Fruit fly (Drosophila melanogaster) S2 (cell line): ENCODE data around the gene Doa.

Experiments
- CG8478 ChIP-seq: fragments of >200 bp; optimal IDR thresholded peaks from 2 replicates; lab custom pipeline; 2018
- CTCF ChIP-seq, 2 experiments: fragments of >200 bp; optimal IDR thresholded peaks; 2 replicates each; lab custom pipeline; 2018

Gene Doa

DNA sequence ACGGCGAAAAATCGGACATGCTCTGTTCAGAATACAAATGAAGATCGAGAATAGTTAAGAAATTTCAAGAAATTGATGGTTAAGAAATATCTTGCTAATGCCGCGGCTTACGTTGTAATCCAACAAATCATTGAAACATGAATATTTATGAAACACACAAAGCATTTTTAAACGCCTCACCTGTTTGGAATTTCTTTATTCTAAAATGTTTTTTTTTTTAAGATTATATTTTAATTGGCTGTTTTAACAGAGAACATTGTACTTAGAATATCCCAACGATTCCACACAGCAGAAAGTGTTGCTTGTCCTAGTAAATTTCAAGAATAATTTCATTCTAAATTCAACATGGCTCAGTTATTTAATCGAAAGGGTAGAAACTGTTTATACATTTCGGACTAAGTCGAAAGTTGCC lies 35.9 kb upstream of the Doa start:
- no peak for TF ChIP-seq CG8478 (lab: Kevin White, UChicago)
- no peak for TF ChIP-seq CTCF (optimal IDR thresholded peaks at IDR 0.05; lab: Kevin White, UChicago)

DNA sequence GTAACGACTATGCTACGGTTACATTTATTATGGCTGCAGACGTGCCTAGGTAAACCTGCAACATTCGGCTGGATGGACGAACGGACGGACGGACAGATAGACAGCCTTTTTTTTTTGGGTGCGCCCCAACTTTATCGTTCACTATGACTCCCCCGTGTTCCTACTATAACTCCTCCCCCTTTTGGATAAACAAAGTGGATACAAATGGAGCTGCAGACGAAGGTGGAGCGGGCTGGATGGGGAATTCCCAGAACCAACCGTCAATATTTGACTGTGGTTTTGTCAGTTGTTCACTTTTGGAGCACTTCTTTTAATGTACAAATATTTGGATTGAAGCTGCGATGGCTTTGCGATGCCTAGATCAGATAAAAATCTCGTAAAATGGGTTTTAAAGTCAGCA lies 31.7 kb upstream of the Doa start:
- TF ChIP-seq CTCF (optimal IDR thresholded peaks at IDR 0.05; lab: Kevin White, UChicago), result no peak
- TF ChIP-seq CG8478 (lab: Kevin White, UChicago), result no peak

DNA sequence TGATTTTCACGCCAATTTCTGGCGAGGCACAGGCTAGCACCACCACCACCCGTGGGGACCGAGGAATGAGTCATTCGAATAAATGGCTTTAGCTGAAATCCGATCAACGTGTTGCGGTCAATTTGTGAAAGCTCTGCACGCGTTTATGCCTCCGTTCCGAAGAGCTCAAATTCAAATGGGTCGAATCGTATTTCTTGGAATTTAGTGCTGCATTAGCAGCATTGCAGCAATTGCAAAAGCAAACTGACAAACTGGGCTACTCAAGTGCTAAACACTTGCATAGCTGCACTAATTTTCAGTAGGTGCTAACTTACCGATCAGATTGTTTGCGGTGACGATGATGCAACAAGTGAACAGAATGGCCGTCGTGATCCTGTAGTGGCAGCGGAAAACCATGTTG lies 31.0 kb upstream of the Doa start:
- TF ChIP-seq CTCF (optimal IDR thresholded peaks at IDR 0.05; lab: Kevin White, UChicago) (no peak), CG8478 (lab: Kevin White, UChicago) (no peak)

DNA sequence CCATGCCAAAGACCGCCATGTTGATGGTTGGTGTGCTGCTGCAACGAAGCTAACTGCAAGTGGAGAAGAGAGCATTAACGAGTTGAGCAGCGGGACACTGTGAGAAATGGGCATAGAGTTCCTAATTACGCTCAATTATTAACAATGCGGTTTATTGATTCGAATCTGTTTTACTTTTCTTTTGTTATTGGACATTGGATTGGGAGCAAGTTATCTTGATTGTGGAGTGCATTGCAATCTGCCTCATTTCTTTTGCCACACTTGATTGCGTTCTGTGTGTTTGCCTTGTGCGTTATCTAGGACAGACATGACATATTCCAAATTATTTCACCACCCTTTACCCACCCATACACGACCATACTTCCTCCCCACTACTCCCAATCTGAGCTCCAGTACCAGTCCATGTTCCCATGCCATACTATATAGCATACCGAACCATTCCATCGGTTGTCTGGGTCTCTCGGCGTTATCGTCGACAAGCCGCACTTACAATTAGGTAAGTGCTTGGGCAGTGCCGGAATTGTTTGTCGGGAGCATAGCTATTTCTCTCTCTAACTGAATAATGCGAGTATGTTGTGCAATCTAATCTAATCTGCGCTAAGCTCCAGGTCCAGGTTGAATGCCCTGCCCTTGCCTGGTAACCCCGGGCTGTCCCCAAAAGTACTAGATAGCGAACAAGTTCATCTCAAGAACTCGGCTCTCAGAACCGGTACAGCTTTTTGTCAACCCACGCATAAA lies 30.4 kb upstream of the Doa start:
- TF ChIP-seq CG8478 (lab: Kevin White, UChicago) (no peak), CTCF (optimal IDR thresholded peaks at IDR 0.05; lab: Kevin White, UChicago) (no peak)

DNA sequence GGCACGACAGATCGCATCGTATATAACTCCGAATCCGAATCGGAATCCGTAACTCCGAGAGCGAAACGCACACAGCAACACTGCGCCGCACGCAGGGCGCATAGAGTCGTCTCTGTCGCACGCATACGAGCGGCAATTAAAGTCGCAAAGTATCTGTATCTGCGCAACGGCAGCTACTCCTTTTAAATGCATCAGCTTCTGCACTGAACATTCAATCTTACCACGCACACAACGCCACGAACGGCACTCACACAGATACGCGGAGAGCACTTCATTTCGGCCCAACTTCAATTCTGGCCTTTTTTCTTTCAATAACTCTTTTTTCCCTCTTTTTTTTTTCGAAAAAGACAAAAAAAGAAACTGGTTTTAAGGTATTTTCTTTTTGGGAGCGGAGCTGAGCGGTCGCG lies 29.6 kb upstream of the Doa start:
- TF ChIP-seq CTCF (optimal IDR thresholded peaks at IDR 0.05; lab: Kevin White, UChicago) (peak in 1 of 2 experiments; percentile 5), CG8478 (lab: Kevin White, UChicago) (no peak)

DNA sequence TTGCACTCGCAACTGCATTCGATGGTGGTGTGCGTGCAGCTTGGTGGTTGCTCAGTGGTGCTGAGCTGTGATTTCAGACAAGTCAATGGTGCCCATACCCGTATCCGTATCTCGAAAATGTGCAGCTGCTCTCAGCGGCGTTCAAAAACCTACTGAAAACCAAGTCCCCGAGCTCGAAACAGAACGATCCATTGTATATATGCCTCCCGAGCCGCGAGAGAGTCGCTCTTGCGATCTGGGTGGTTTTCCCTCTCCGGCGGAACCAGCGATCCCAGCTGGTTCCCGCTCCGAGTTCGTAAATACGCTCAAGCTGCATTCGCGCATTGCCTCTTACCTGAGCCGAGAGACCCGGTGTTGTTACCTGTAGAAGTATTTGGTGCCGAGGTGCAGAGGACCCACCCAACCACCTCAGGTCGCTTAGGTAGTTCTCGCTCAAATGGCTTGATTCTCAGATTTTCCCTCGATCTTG lies 28.8 kb upstream of the Doa start, which contains the start of gene Inx3:
TSS of gene Inx3 (minus strand) at position 440 of the 469 bp plus-strand sequence.
- TF ChIP-seq CTCF (optimal IDR thresholded peaks at IDR 0.05; lab: Kevin White, UChicago) (no peak), CG8478 (lab: Kevin White, UChicago) (no peak)

DNA sequence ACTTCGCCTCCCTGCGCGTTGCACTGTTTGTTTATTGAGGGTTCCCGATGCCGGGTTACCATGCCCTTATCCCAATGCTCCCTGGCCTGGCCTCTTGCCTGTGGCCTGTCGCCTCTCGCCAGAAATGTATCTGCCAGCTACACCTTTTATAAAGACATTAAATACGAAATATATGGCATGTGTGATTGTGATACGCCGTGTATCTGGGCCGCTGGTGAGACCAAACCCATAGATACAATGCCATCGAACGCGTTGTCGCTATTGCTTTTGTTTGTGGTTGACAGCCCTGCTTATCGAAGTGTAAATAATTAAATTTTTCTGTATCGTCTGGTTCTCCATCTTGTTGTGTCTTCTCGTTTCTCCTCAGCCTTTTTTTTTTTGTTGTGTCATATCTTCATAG lies 27.3 kb upstream of the Doa start:
- no peak for TF ChIP-seq CTCF (optimal IDR thresholded peaks at IDR 0.05; lab: Kevin White, UChicago)
- TF ChIP-seq CG8478 (lab: Kevin White, UChicago), result no peak

DNA sequence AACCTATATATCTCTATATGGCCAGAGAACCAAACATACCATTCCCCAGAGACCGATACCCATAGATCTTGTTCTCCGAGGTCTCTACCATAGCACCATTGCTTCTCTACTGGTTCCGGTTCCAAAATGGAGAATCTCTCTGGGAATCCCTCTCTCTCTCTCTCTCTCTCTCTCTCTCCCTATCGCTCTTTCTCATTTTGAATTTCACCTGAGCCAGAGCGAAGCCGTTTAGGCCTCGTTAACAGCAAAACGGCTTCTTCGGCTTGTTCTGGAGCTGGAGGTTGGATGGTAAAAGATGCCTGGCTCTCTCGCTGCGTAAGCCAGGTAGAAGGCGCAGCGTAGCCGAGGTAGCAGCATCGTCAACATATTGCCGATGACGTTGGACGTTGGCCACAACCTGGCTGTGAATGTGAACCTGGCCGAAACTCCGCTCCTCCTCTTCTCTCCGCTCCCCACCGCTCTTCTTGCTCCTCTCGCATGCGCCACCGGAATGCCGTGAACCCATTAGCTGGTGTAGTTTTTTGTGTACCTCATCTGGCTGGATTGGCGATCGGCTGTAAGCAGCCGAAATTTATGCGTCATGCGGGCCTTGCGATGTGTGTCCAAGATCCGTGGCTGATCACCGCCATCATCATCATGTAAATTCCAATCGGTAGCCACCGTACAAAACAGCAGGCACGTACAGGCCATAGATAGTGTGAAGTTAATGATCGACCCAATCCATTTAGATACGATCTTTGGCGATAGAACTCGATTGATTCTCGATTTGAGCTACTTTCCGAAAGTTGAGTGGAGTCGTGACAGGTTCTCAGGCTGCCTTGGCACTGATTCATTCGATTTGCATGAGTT lies 26.3 kb upstream of the Doa start:
- TF ChIP-seq CTCF (optimal IDR thresholded peaks at IDR 0.05; lab: Kevin White, UChicago) (no peak), CG8478 (lab: Kevin White, UChicago) (no peak)

DNA sequence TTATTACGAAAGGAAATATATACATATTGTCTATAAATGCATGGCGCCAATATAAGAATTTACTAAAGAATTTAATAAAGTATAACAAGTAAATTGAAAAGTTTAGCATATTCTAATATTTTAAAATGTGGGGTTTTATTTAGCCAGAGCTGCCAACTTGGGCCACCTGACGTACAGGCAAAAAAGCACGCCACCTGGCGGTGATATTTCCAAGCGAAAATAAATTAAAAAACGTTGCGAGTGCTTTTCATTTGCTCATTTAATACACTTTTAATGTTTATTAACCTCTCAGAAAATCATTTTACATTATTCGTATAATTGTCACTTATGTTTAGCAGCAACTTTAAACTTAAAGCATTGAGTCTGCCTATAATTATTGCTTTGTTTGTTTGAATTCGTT lies 17.5 kb upstream of the Doa start:
- no peak for TF ChIP-seq CG8478 (lab: Kevin White, UChicago)
- peak; percentile 66 to 86 for TF ChIP-seq CTCF (optimal IDR thresholded peaks at IDR 0.05; lab: Kevin White, UChicago)

DNA sequence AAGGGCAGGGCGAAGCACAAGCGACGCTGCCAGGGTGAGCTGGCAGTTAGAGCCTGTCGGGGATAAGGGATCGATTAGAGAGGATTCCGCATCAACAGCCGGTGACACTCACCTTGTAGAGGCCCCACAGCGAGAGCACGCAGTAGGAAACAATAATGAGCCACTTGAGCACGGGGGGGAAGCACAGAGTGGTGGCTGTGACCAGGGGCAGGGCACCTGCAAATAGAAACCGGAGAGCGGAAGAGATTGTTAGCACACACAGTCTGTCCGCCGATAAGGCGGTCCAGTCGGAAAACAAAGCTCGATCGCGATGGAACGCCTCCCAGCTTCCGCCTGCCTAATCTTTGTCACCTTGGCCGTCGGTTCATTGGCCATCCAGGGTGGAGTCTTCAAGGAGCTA lies 15.3 kb upstream of the Doa start, which contains the start of gene Nepl17:
TSS of gene Nepl17 (plus strand) at position 301 of the 400 bp plus-strand sequence.
- TF ChIP-seq CG8478 (lab: Kevin White, UChicago), result no peak
- TF ChIP-seq CTCF (optimal IDR thresholded peaks at IDR 0.05; lab: Kevin White, UChicago), result no peak

DNA sequence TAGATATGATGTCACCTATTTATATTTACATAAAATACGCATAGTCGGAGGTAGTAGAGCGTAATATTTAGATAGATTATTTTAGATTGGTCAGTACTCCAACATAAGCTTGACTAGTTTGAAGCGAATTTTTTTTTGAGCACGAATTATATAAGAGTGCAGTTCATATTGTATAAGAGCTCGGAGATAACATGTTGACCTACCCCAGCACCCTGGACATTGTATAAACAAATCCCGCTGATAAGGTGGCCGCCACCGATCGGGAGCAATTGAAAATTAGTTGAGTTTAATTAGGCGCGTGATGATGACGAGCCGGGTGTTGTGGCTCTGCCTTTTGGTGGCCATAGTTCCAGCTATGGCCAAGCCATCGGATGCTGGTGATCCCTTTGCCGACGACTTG lies 12.5 kb upstream of the Doa start, which contains the start of gene Nepl18:
TSS of gene Nepl18 (plus strand) at position 277 of the 400 bp plus-strand sequence.
- TF ChIP-seq CG8478 (lab: Kevin White, UChicago) (no peak), CTCF (optimal IDR thresholded peaks at IDR 0.05; lab: Kevin White, UChicago) (no peak)

DNA sequence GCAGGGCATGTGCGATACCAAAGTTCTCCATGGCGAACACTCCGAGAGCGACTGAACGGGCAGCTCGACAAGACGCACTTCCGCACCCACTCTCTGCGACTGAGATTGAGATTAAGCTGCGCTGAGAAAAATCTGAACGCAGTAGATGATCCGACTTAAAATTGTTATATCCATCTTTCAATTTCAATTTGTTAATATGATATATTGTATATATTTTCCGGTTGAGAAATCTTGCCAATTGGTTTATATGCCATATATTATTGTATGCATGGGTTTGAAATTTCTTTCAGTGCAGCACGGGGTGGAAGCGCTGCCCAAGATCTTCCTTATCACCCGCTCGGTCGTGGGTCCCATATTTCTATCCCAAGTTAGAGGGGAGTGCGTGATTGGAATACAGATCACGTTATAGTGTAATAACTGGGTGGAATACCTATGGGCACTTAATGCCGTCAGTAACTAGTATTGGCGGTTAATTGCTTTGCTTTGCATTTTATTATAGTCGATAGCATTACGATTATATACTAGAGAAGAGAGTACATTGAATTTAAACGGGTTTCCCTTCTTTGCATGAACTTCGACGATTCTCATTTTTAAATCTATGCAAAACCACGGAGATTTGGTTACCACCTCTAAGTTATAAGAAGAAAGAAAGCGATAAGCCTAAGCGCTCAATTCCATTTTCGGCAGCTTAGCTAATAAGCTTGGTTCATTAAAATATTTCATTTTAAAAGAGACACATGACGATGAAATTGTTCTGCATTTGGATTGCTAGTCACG lies 7.6 kb upstream of the Doa start, which contains the start of the genes Nepl19 and Nepl20:
TSS of gene Nepl19 (minus strand) at position 57 of the 777 bp plus-strand sequence.
TSS of gene Nepl20 (plus strand) at position 727 of the 777 bp plus-strand sequence.
- TF ChIP-seq CTCF (optimal IDR thresholded peaks at IDR 0.05; lab: Kevin White, UChicago), result no peak
- no peak for TF ChIP-seq CG8478 (lab: Kevin White, UChicago)

DNA sequence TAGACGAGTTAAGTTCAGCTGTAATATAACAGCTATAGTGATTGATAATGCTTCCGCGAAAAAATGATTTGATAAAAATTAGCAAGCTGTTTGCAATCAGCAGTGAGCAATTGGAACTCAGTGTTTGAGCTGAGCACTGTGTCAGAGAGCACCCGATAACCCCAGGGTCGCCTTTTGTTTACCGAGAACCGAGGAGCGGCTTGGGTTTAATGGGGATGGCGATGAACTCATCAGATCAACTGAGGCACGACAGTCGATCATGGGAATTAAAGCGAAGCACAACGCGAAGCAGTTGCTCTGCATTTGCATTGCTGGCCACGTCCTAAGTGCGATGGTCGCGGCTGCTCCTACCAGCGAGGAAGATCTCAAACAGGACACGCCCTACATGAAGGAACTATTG lies 4.4 kb upstream of the Doa start, which contains the start of gene Nepl21:
TSS of gene Nepl21 (plus strand) at position 260 of the 400 bp plus-strand sequence.
- TF ChIP-seq CTCF (optimal IDR thresholded peaks at IDR 0.05; lab: Kevin White, UChicago) (no peak), CG8478 (lab: Kevin White, UChicago) (no peak)

DNA sequence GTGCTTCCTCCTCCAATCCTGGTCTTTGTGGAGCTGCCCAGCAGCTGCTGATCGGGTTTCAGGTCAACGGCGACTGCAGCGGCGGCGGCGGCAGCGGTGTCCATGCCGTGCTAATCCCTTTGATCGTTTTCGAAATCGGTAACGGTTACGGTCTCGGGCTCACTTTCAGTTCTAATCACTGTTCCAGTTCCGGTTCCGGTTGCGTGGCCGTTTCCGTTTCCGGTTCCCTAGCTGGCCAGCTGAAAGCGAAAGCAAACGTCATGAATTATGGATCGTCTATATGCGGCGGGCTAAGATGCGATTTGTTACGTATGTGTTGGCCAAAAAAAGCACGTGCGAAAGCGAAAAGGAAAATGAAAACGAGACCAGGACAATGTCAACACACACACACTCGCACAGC lies 1.1 kb upstream of the Doa start:
- no peak for TF ChIP-seq CTCF (optimal IDR thresholded peaks at IDR 0.05; lab: Kevin White, UChicago)
- TF ChIP-seq CG8478 (lab: Kevin White, UChicago), result no peak
